Fruit fly (Drosophila melanogaster): ENCODE data around the gene eIF3g1.
A peak's percentile ranks its signal among the peaks of the same experiment; 100 is the strongest.

eIF3g1 gene

dm6 chrX:2588415-2589411, 21.4 kb downstream of the eIF3g1 start, which contains the start of gene egh (continued):
- TF ChIP-seq D19A (tag; optimal IDR thresholded peaks at IDR 0.05) = peak; percentile 32
- no peak for TF ChIP-seq ro (GFP tag; IDR thresholded peaks at IDR 0.05)
- peak; percentile 17; the same call in 1 of the 2 replicates for TF ChIP-seq Ada2b (GFP tag; IDR thresholded peaks at IDR 0.05)
- TF ChIP-seq run (tag; optimal IDR thresholded peaks at IDR 0.05) = no peak
- TF ChIP-seq CG30403 (GFP tag; optimal IDR thresholded peaks at IDR 0.05) = peak; percentile 22
- TF ChIP-seq Adf1 (GFP tag; IDR thresholded peaks at IDR 0.05) = peak; percentile 35; the same call in 1 of the 2 replicates
- no peak for TF ChIP-seq Mrtf (GFP tag; IDR thresholded peaks at IDR 0.05)
- TF ChIP-seq pzg (GFP tag; optimal IDR thresholded peaks at IDR 0.05) = peak; percentile 90
- TF ChIP-seq Aef1 (GFP tag; IDR thresholded peaks at IDR 0.05) = peak; percentile 33; the same call in 1 of the 3 replicates
- TF ChIP-seq h (optimal IDR thresholded peaks at IDR 0.05) = no peak
- peak; percentile 82 for TF ChIP-seq Med (GFP tag)
- TF ChIP-seq CG18599 (GFP tag; optimal IDR thresholded peaks at IDR 0.05) = peak; percentile 69
- peak; percentile 6 for TF ChIP-seq CG17802 (tag; optimal IDR thresholded peaks at IDR 0.05)
- TF ChIP-seq CG2120 (GFP tag; optimal IDR thresholded peaks at IDR 0.05) = peak; percentile 36
- TF ChIP-seq tio (GFP tag; optimal IDR thresholded peaks at IDR 0.05) = no peak
- peak; percentile 13 for TF ChIP-seq HmgD (GFP tag; optimal IDR thresholded peaks at IDR 0.05)
- TF ChIP-seq CG2678 (tag; optimal IDR thresholded peaks at IDR 0.05) = peak; percentile 6
- peak; percentile 60 for TF ChIP-seq Ptx1 (GFP tag; IDR thresholded peaks at IDR 0.05)
- TF ChIP-seq unc-4 (GFP tag; IDR thresholded peaks at IDR 0.05; ENCODE audit: partially characterized antibody) = peak; percentile 20; the same call in 1 of the 2 replicates
- TF ChIP-seq sisA (GFP tag; IDR thresholded peaks at IDR 0.05) = peak; percentile 26; the same call in 1 of the 2 replicates
- peak; percentile 52 for TF ChIP-seq stwl (tag; optimal IDR thresholded peaks at IDR 0.05)
- TF ChIP-seq gcm (GFP tag; optimal IDR thresholded peaks at IDR 0.05) = peak; percentile 34
- TF ChIP-seq CG18619 (GFP tag; optimal IDR thresholded peaks at IDR 0.05) = no peak
- 0 out of 2 replicates have a peak, but pooled peaks have one; percentile 34 for TF ChIP-seq E2f1 (GFP tag; IDR thresholded peaks at IDR 0.05)
- peak; percentile 34 for TF ChIP-seq CG34376 (GFP tag; optimal IDR thresholded peaks at IDR 0.05)
- no peak for TF ChIP-seq C15 (GFP tag; IDR thresholded peaks at IDR 0.05)
- TF ChIP-seq psq (GFP tag; optimal IDR thresholded peaks at IDR 0.05) = no peak
- TF ChIP-seq nom (GFP tag; optimal IDR thresholded peaks at IDR 0.05) = peak; percentile 80
- TF ChIP-seq CG12659 (GFP tag; optimal IDR thresholded peaks at IDR 0.05) = peak; percentile 34
- no peak for TF ChIP-seq CG12942 (GFP tag; optimal IDR thresholded peaks at IDR 0.05)
- TF ChIP-seq CG2875 (GFP tag; optimal IDR thresholded peaks at IDR 0.05) = no peak
- no peak for TF ChIP-seq maf-S (GFP tag; optimal IDR thresholded peaks at IDR 0.05)
- peak; percentile 50 for TF ChIP-seq Dref (GFP tag; IDR thresholded peaks at IDR 0.05)
- peak; percentile 39; the same call in 1 of the 2 replicates for TF ChIP-seq CG6689 (GFP tag; IDR thresholded peaks at IDR 0.05)
- peak; percentile 54 for TF ChIP-seq CG17328 (GFP tag; IDR thresholded peaks at IDR 0.05)
- TF ChIP-seq al (GFP tag; IDR thresholded peaks at IDR 0.05) = peak; percentile 28; the same call in 1 of the 2 replicates
- TF ChIP-seq emc (GFP tag; optimal IDR thresholded peaks at IDR 0.05) = peak; percentile 14
- peak; percentile 80 for TF ChIP-seq MESR4 (GFP tag; optimal IDR thresholded peaks at IDR 0.05)
- TF ChIP-seq caup (GFP tag; optimal IDR thresholded peaks at IDR 0.05; ENCODE audit: severe bottlenecking) = no peak
- TF ChIP-seq Blimp-1 (GFP tag; optimal IDR thresholded peaks at IDR 0.05) = no peak
- TF ChIP-seq CG1603 (tag; optimal IDR thresholded peaks at IDR 0.05) = peak; percentile 63
- TF ChIP-seq Lhr (GFP tag; optimal IDR thresholded peaks at IDR 0.05) = peak; percentile 22
- 0 out of 3 replicates have a peak, but pooled peaks have one; percentile 17 for TF ChIP-seq dysf (GFP tag; IDR thresholded peaks at IDR 0.05)
- TF ChIP-seq zfh2 (GFP tag; optimal IDR thresholded peaks at IDR 0.05) = peak; percentile 34
- TF ChIP-seq Myb (GFP tag; optimal IDR thresholded peaks at IDR 0.05) = peak; percentile 67
- TF ChIP-seq nerfin-1 (tag; optimal IDR thresholded peaks at IDR 0.05) = no peak
- no peak for TF ChIP-seq CG4404 (GFP tag; IDR thresholded peaks at IDR 0.05)
- peak; percentile 79 for TF ChIP-seq sens (GFP tag)
